Fruit fly (Drosophila melanogaster) whole organism, adult: ENCODE data around the gene CG13698.

ENCODE experiments used
- CG12768 ChIP-seq: fragments of 200-800 bp; sonication (Bioruptor generic); optimal IDR thresholded peaks from 2 replicates; lab custom pipeline; 2017; ENCODE audit warnings: missing biosample characterization, missing genetic modification characterization, mild to moderate bottlenecking, moderate library complexity, missing genetic modification reagents
- CG33017 ChIP-seq: fragments of 200-800 bp; sonication (Bioruptor generic); optimal IDR thresholded peaks from 2 replicates; lab custom pipeline; 2018; ENCODE audit warnings: missing biosample characterization, mild to moderate bottlenecking, missing genetic modification characterization, moderate library complexity
- CG5204 ChIP-seq: fragments of 200-800 bp; sonication (Bioruptor generic); optimal IDR thresholded peaks from 2 replicates; lab custom pipeline; 2016; ENCODE audit warnings: missing biosample characterization, missing genetic modification characterization
- CG7045 ChIP-seq: fragments of 200-800 bp; sonication (Bioruptor generic); optimal IDR thresholded peaks from 2 replicates; lab custom pipeline; 2017; ENCODE audit warnings: missing biosample characterization, mild to moderate bottlenecking, missing genetic modification characterization
- Clk ChIP-seq: fragments of 200-800 bp; sonication (Bioruptor generic); optimal IDR thresholded peaks from 2 replicates; lab custom pipeline; 2017; ENCODE audit warnings: missing biosample characterization, missing genetic modification characterization
- Crg-1 ChIP-seq: fragments of 200-800 bp; sonication (Bioruptor generic); optimal IDR thresholded peaks from 2 replicates; lab custom pipeline; 2016; ENCODE audit warnings: missing biosample characterization, missing genetic modification characterization
- Hr96 ChIP-seq: fragments of 200-800 bp; sonication (Bioruptor generic); optimal IDR thresholded peaks from 2 replicates; lab custom pipeline; 2016; ENCODE audit warnings: missing biosample characterization, missing genetic modification characterization
- bab1 ChIP-seq: fragments of 200-800 bp; sonication (Bioruptor generic); optimal IDR thresholded peaks from 3 replicates; lab custom pipeline; 2019; ENCODE audit warnings: missing biosample characterization, mild to moderate bottlenecking, missing genetic modification characterization, moderate library complexity
- toe ChIP-seq: fragments of 200-800 bp; sonication (Bioruptor generic); optimal IDR thresholded peaks from 2 replicates; lab custom pipeline; 2016; ENCODE audit warnings: missing biosample characterization, missing genetic modification characterization

DNA sequence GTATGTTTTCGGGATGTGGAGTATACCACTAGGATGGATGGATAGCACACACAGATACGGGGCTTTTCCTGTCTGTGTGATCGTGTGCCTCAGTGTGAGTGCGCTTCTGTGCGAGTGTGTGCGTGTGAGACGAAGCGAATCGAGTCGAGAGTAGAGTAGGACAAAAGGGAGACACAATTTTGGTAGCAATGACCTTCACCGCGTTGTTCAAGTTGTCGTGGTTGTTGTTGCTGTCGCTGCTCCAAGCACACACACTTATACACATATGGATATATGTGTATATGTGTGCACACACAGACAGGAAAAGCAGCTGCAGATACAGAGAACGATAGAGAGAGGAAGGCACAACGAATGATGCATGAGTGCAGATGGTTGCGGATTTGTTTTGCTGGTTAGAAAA is 26.8 kb downstream of the CG13698 start:
- TF ChIP-seq CG5204 (no peak), CG7045 (GFP tag; lab: Kevin White, UChicago) (no peak), Hr96 (GFP tag; lab: Kevin White, UChicago) (no peak), CG33017 (tag; lab: Kevin White, UChicago) (no peak), Crg-1 (GFP tag; lab: Kevin White, UChicago) (no peak), bab1 (GFP tag; lab: Kevin White, UChicago) (no peak), CG12768 (GFP tag; lab: Kevin White, UChicago) (no peak), Clk (GFP tag; lab: Kevin White, UChicago) (no peak), toe (no peak)
